Worm (Caenorhabditis elegans) whole organism, early embryonic: ENCODE results near the gene F46G11.6.

Experiments used
- B0310.2 ChIP-seq: sonication (generic microtip); optimal IDR thresholded peaks from 2 replicates; lab custom pipeline; 2016; ENCODE audit warnings: mild to moderate bottlenecking, missing genetic modification characterization, missing compliant biosample characterization
- F13C5.2 ChIP-seq: sonication (generic microtip); optimal IDR thresholded peaks from 2 replicates; lab custom pipeline; 2017; ENCODE audit warnings: mild to moderate bottlenecking, missing genetic modification characterization, inconsistent platforms, missing compliant biosample characterization
- aly-1 ChIP-seq: sonication (generic microtip); optimal IDR thresholded peaks from 2 replicates; lab custom pipeline; 2016; ENCODE audit warnings: missing genetic modification characterization, missing compliant biosample characterization
- ama-1 ChIP-seq: fragments of 150-350 bp; optimal IDR thresholded peaks from 2 replicates; lab custom pipeline; 2014
- ceh-13 ChIP-seq: fragments of 200-800 bp; sonication (Bioruptor generic); optimal IDR thresholded peaks from 2 replicates; lab custom pipeline; 2018; ENCODE audit warnings: mild to moderate bottlenecking, missing genetic modification characterization, missing compliant biosample characterization
- ceh-36 ChIP-seq: sonication (generic microtip); optimal IDR thresholded peaks from 2 replicates; lab custom pipeline; 2016; ENCODE audit warnings: missing genetic modification characterization, inconsistent platforms, missing compliant biosample characterization
- ets-7 ChIP-seq: sonication (generic microtip); optimal IDR thresholded peaks from 2 replicates; lab custom pipeline; 2016; ENCODE audit warnings: missing genotype, missing genetic modification characterization, missing compliant biosample characterization
- flt-1 ChIP-seq: fragments of 200-800 bp; sonication (Bioruptor generic); IDR thresholded peaks from 2 replicates; pipeline ENCODE4 v1.3.6; 2022; ENCODE audit warnings: missing genetic modification characterization, missing compliant biosample characterization
- hmbx-1 ChIP-seq: sonication (generic microtip); optimal IDR thresholded peaks from 2 replicates; lab custom pipeline; 2016; ENCODE audit warnings: mild to moderate bottlenecking, missing genetic modification characterization, missing compliant biosample characterization
- hmg-4 ChIP-seq: fragments of 200-800 bp; sonication (Bioruptor generic); optimal IDR thresholded peaks from 2 replicates; lab custom pipeline; 2018; ENCODE audit warnings: mild to moderate bottlenecking, missing genetic modification characterization, missing compliant biosample characterization
- hnd-1 ChIP-seq: sonication (generic microtip); optimal IDR thresholded peaks from 2 replicates; lab custom pipeline; 2016; ENCODE audit warnings: missing genetic modification characterization, missing compliant biosample characterization
- pes-1 ChIP-seq: fragments of 200-800 bp; sonication (Bioruptor generic); IDR thresholded peaks from 2 replicates; pipeline ENCODE4 v1.3.6; 2022; ENCODE audit warnings: missing genetic modification reagents, missing genetic modification characterization, missing compliant biosample characterization
- scrt-1 ChIP-seq: fragments of 200-800 bp; sonication (Bioruptor generic); IDR thresholded peaks from 2 replicates; pipeline ENCODE4 v1.3.6; 2022; ENCODE audit warnings: missing genetic modification characterization, missing compliant biosample characterization
- sea-1 ChIP-seq: fragments of 200-800 bp; sonication (Bioruptor generic); conservative IDR thresholded peaks from 2 replicates; pipeline ENCODE4 v1.3.6; 2022; ENCODE audit warnings: missing genetic modification characterization, missing compliant biosample characterization
- tbx-11 ChIP-seq: fragments of 200-800 bp; sonication (Bioruptor generic); IDR thresholded peaks from 2 replicates; pipeline ENCODE4 v1.3.6; 2022; ENCODE audit warnings: missing genetic modification characterization, missing compliant biosample characterization
- tbx-37 ChIP-seq: fragments of 200-800 bp; sonication (Bioruptor generic); conservative IDR thresholded peaks from 2 replicates; pipeline ENCODE4 v1.3.6; 2022; ENCODE audit warnings: missing genetic modification reagents, missing genetic modification characterization, missing compliant biosample characterization
- tra-4 ChIP-seq: sonication (generic microtip); optimal IDR thresholded peaks from 2 replicates; lab custom pipeline; 2017; ENCODE audit warnings: missing genetic modification characterization, missing compliant biosample characterization

Gene F46G11.6

ce11 chrX:5773471-5773870, 12.8 kb upstream of the F46G11.6 start, which contains the start of gene sym-3:
sym-3 (plus strand) TSS chrX:5773771.
- TF ChIP-seq ama-1 (lab: Kevin White, UChicago): no peak
- no peak for TF ChIP-seq tbx-37 (GFP tag; lab: Robert Waterston, UW)
- no peak for TF ChIP-seq aly-1 (tag; lab: Kevin White, UChicago)
- TF ChIP-seq hnd-1 (tag; lab: Kevin White, UChicago): no peak
- no peak for TF ChIP-seq B0310.2 (tag; lab: Kevin White, UChicago)
- no peak for TF ChIP-seq flt-1
- no peak for TF ChIP-seq pes-1 (GFP tag; lab: Robert Waterston, UW)

- TF ChIP-seq ceh-13 (GFP tag; lab: Kevin White, UChicago) (no peak), flt-1 (no peak), B0310.2 (tag; lab: Kevin White, UChicago) (no peak), ama-1 (lab: Kevin White, UChicago) (no peak), aly-1 (tag; lab: Kevin White, UChicago) (peak; percentile 63), ceh-36 (no peak), pes-1 (GFP tag; lab: Robert Waterston, UW) (peak; percentile 7; the same call in 1 of the 2 replicates), sea-1 (0 out of 2 replicates have a peak, but pooled peaks have one; percentile 26), hmg-4 (peak; percentile 33), ets-7 (tag; lab: Kevin White, UChicago) (no peak), F13C5.2 (tag; lab: Kevin White, UChicago) (peak; percentile 59), hnd-1 (tag; lab: Kevin White, UChicago) (no peak), tbx-11 (GFP tag; lab: Robert Waterston, UW) (no peak), tbx-37 (GFP tag; lab: Robert Waterston, UW) (no peak), hmbx-1 (tag; lab: Kevin White, UChicago) (no peak), tra-4 (tag; lab: Kevin White, UChicago) (no peak), scrt-1 (GFP tag; lab: Robert Waterston, UW) (no peak)
Measured at ce11 chrX:5775804-5776252, 10.5 kb upstream of the F46G11.6 start.

- TF ChIP-seq hmg-4 (no peak), pes-1 (GFP tag; lab: Robert Waterston, UW) (no peak), scrt-1 (GFP tag; lab: Robert Waterston, UW) (no peak), ama-1 (lab: Kevin White, UChicago) (no peak), ceh-13 (GFP tag; lab: Kevin White, UChicago) (no peak), hnd-1 (tag; lab: Kevin White, UChicago) (no peak), flt-1 (no peak), aly-1 (tag; lab: Kevin White, UChicago) (no peak), ceh-36 (no peak), hmbx-1 (tag; lab: Kevin White, UChicago) (no peak), sea-1 (no peak), tbx-37 (GFP tag; lab: Robert Waterston, UW) (no peak), F13C5.2 (tag; lab: Kevin White, UChicago) (no peak)
Measured at ce11 chrX:5780672-5781182, 5.6 kb upstream of the F46G11.6 start, which contains the start of gene sft-4. sft-4 (minus strand) TSS chrX:5780722.

- TF ChIP-seq F13C5.2 (tag; lab: Kevin White, UChicago) (no peak), ets-7 (tag; lab: Kevin White, UChicago) (no peak), hmbx-1 (tag; lab: Kevin White, UChicago) (no peak), sea-1 (no peak), scrt-1 (GFP tag; lab: Robert Waterston, UW) (no peak)
Measured at ce11 chrX:5781294-5781693, 5.0 kb upstream of the F46G11.6 start.

ce11 chrX:5782153-5782552, 4.1 kb upstream of the F46G11.6 start, which contains the start of gene gakh-1:
gakh-1 (plus strand) TSS chrX:5782499.
- no peak for TF ChIP-seq ets-7 (tag; lab: Kevin White, UChicago)
- TF ChIP-seq sea-1: no peak
- no peak for TF ChIP-seq pes-1 (GFP tag; lab: Robert Waterston, UW)
- TF ChIP-seq flt-1: no peak
- TF ChIP-seq tra-4 (tag; lab: Kevin White, UChicago): no peak
- TF ChIP-seq B0310.2 (tag; lab: Kevin White, UChicago): no peak

- TF ChIP-seq flt-1: no peak
- TF ChIP-seq F13C5.2 (tag; lab: Kevin White, UChicago): no peak
- no peak for TF ChIP-seq ets-7 (tag; lab: Kevin White, UChicago)
- TF ChIP-seq scrt-1 (GFP tag; lab: Robert Waterston, UW): no peak
- TF ChIP-seq sea-1: no peak
- no peak for TF ChIP-seq hmbx-1 (tag; lab: Kevin White, UChicago)
- TF ChIP-seq ceh-36: no peak
- no peak for TF ChIP-seq tbx-37 (GFP tag; lab: Robert Waterston, UW)
- no peak for TF ChIP-seq B0310.2 (tag; lab: Kevin White, UChicago)
- TF ChIP-seq pes-1 (GFP tag; lab: Robert Waterston, UW): no peak
Measured at ce11 chrX:5787861-5788260, 1.6 kb downstream of the F46G11.6 start, which contains the start of gene F46G11.2. F46G11.2 (plus strand) TSS chrX:5788161.

- TF ChIP-seq tbx-37 (GFP tag; lab: Robert Waterston, UW): no peak
- TF ChIP-seq pes-1 (GFP tag; lab: Robert Waterston, UW): no peak
- TF ChIP-seq ama-1 (lab: Kevin White, UChicago): no peak
- no peak for TF ChIP-seq tbx-11 (GFP tag; lab: Robert Waterston, UW)
- no peak for TF ChIP-seq flt-1
- TF ChIP-seq B0310.2 (tag; lab: Kevin White, UChicago): no peak
- TF ChIP-seq hmbx-1 (tag; lab: Kevin White, UChicago): no peak
- no peak for TF ChIP-seq sea-1
- TF ChIP-seq hmg-4: no peak
- no peak for TF ChIP-seq scrt-1 (GFP tag; lab: Robert Waterston, UW)
- no peak for TF ChIP-seq hnd-1 (tag; lab: Kevin White, UChicago)
- TF ChIP-seq aly-1 (tag; lab: Kevin White, UChicago): no peak
Measured at ce11 chrX:5790915-5791314, 4.6 kb downstream of the F46G11.6 start, which contains the start of gene twnk-1. twnk-1 (plus strand) TSS chrX:5791215.
